Worm (Caenorhabditis elegans): ENCODE data around the gene C53A5.16.
A peak's percentile ranks its signal among the peaks of the same experiment; 100 is the strongest.

C53A5.16 gene

ce11 chrV:14500554-14500953 lies 21.9 kb downstream of the C53A5.16 start:
- TF ChIP-seq ceh-79 (tag; optimal IDR thresholded peaks at IDR 0.05) (no peak), hmg-1.2 (GFP tag; IDR thresholded peaks at IDR 0.05) (peak; percentile 71), B0336.3 (GFP tag; IDR thresholded peaks at IDR 0.05) (no peak), K11D2.4 (GFP tag; IDR thresholded peaks at IDR 0.05) (no peak), mxl-1 (tag; optimal IDR thresholded peaks at IDR 0.05) (no peak), rpc-1 (optimal IDR thresholded peaks at IDR 0.05) (no peak), rpc-1 (tag; optimal IDR thresholded peaks at IDR 0.05) (no peak), B0019.2 (GFP tag; conservative IDR thresholded peaks at IDR 0.05) (no peak), attf-6 (GFP tag; IDR thresholded peaks at IDR 0.05) (no peak), F10E7.11 (tag; optimal IDR thresholded peaks at IDR 0.05) (no peak), hlh-26 (GFP tag; conservative IDR thresholded peaks at IDR 0.05) (no peak), efl-1 (GFP tag; optimal IDR thresholded peaks at IDR 0.05) (peak; percentile 14), ztf-18 (tag; optimal IDR thresholded peaks at IDR 0.05) (no peak), ztf-22 (GFP tag; optimal IDR thresholded peaks at IDR 0.05) (no peak), akir-1 (GFP tag; optimal IDR thresholded peaks at IDR 0.05) (no peak)

- TF ChIP-seq F49E8.2 (tag; optimal IDR thresholded peaks at IDR 0.05; ENCODE audit: insufficient read depth): no peak
- no peak for TF ChIP-seq ztf-3 (GFP tag; optimal IDR thresholded peaks at IDR 0.05)
- no peak for TF ChIP-seq ets-4 (GFP tag; optimal IDR thresholded peaks at IDR 0.05)
- TF ChIP-seq zfh-2 (GFP tag; conservative IDR thresholded peaks at IDR 0.05): no peak
- TF ChIP-seq madf-3 (GFP tag; IDR thresholded peaks at IDR 0.05): no peak
- no peak for TF ChIP-seq F52B5.7 (tag; optimal IDR thresholded peaks at IDR 0.05)
- peak; percentile 51; the same call in 1 of the 2 replicates for TF ChIP-seq dox-1 (GFP tag; IDR thresholded peaks at IDR 0.05)
- no peak for TF ChIP-seq Y67H2A.10 (GFP tag; conservative IDR thresholded peaks at IDR 0.05)
- no peak for TF ChIP-seq hsf-1 (GFP tag; IDR thresholded peaks at IDR 0.05)
- no peak for TF ChIP-seq ztf-25 (GFP tag; IDR thresholded peaks at IDR 0.05)
- no peak for TF ChIP-seq zim-3 (tag; optimal IDR thresholded peaks at IDR 0.05)
- no peak for TF ChIP-seq lin-40 (tag; optimal IDR thresholded peaks at IDR 0.05)
- peak; percentile 21 for TF ChIP-seq nhr-80 (tag; optimal IDR thresholded peaks at IDR 0.05)
- no peak for TF ChIP-seq cebp-2 (GFP tag; IDR thresholded peaks at IDR 0.05)
- TF ChIP-seq ceh-100 (GFP tag; IDR thresholded peaks at IDR 0.05): no peak
- peak; percentile 30; the same call in 1 of the 2 replicates for TF ChIP-seq lin-26 (GFP tag; IDR thresholded peaks at IDR 0.05)
- TF ChIP-seq athp-1 (tag; optimal IDR thresholded peaks at IDR 0.05): no peak
- TF ChIP-seq mel-28 (tag; optimal IDR thresholded peaks at IDR 0.05; ENCODE audit: borderline replicate concordance): no peak
- no peak for TF ChIP-seq ccch-3 (GFP tag; optimal IDR thresholded peaks at IDR 0.05)
Observed at ce11 chrV:14499074-14499864, 23.1 kb downstream of the C53A5.16 start.

- no peak for TF ChIP-seq hmg-1.2 (GFP tag; IDR thresholded peaks at IDR 0.05)
- TF ChIP-seq lsl-1 (GFP tag; optimal IDR thresholded peaks at IDR 0.05): no peak
- no peak for TF ChIP-seq madf-8 (GFP tag; conservative IDR thresholded peaks at IDR 0.05)
- TF ChIP-seq lin-40 (tag; optimal IDR thresholded peaks at IDR 0.05): no peak
- TF ChIP-seq attf-6 (GFP tag; IDR thresholded peaks at IDR 0.05): no peak
- no peak for TF ChIP-seq sea-2 (GFP tag; IDR thresholded peaks at IDR 0.05)
- no peak for TF ChIP-seq rpc-1 (optimal IDR thresholded peaks at IDR 0.05)
- TF ChIP-seq rpc-1 (tag; optimal IDR thresholded peaks at IDR 0.05): no peak
Observed at ce11 chrV:14498204-14498603, 24.2 kb downstream of the C53A5.16 start.
